Fruit fly (Drosophila melanogaster) whole organism, embryonic: ENCODE measurements around the gene Awh.

Experiments
- Abd-B ChIP-seq: fragments of 200-800 bp; sonication (Bioruptor generic); optimal IDR thresholded peaks from 2 replicates; lab custom pipeline; 2018; ENCODE audit warnings: missing biosample characterization, mild to moderate bottlenecking, missing genetic modification characterization, moderate library complexity
- CG10274 ChIP-seq: fragments of 200-800 bp; sonication (Bioruptor generic); optimal IDR thresholded peaks from 3 replicates; lab custom pipeline; 2017; ENCODE audit warnings: missing biosample characterization, mild to moderate bottlenecking, missing genetic modification characterization
- CG1233 ChIP-seq: fragments of 200-800 bp; sonication (Bioruptor generic); optimal IDR thresholded peaks from 4 replicates; lab custom pipeline; 2018; ENCODE audit warnings: missing biosample characterization, mild to moderate bottlenecking, missing genetic modification characterization
- CG13287 ChIP-seq: fragments of 200-800 bp; sonication (Bioruptor generic); IDR thresholded peaks from 2 replicates; pipeline ENCODE4 v1.3.6; 2022; ENCODE audit warnings: missing biosample characterization, missing genetic modification characterization; ENCODE audit not compliant: partially characterized antibody
- CG30403 ChIP-seq: fragments of 200-800 bp; sonication (Bioruptor generic); optimal IDR thresholded peaks from 3 replicates; lab custom pipeline; 2016; ENCODE audit warnings: missing biosample characterization, missing genetic modification characterization
- CoRest ChIP-seq: fragments of 200-800 bp; sonication (Bioruptor generic); optimal IDR thresholded peaks from 3 replicates; lab custom pipeline; 2018; ENCODE audit warnings: missing biosample characterization, mild to moderate bottlenecking, missing genetic modification characterization, moderate library complexity
- Dip3 ChIP-seq: fragments of 200-800 bp; sonication (Bioruptor generic); optimal IDR thresholded peaks from 3 replicates; lab custom pipeline; 2016; ENCODE audit warnings: missing biosample characterization, missing genetic modification characterization
- Hr78 ChIP-seq, 2 experiments: fragments of 200-800 bp in 1 of 2; fragments of >200 bp in 1 of 2; sonication (Bioruptor generic) in 1 of 2; optimal IDR thresholded peaks; 2 replicates each; lab custom pipeline; 2017 to 2019; ENCODE audit warnings: missing biosample characterization in 2 of 2, missing genetic modification characterization in 2 of 2, mild to moderate bottlenecking in 1 of 2, moderate library complexity in 1 of 2
- MTF-1 ChIP-seq: fragments of 200-800 bp; sonication (Bioruptor generic); optimal IDR thresholded peaks from 2 replicates; lab custom pipeline; 2018; ENCODE audit warnings: missing biosample characterization, mild to moderate bottlenecking, missing genetic modification characterization, borderline replicate concordance
- Rx ChIP-seq: fragments of 200-800 bp; sonication (Bioruptor generic); IDR thresholded peaks from 2 replicates; pipeline ENCODE4 v1.3.6; 2022; ENCODE audit warnings: missing biosample characterization, missing genetic modification characterization
- Sox102F ChIP-seq: fragments of 200-800 bp; sonication (Bioruptor generic); optimal IDR thresholded peaks from 2 replicates; lab custom pipeline; 2018; ENCODE audit warnings: missing biosample characterization, mild to moderate bottlenecking, missing genetic modification characterization, moderate library complexity
- Stat92E ChIP-seq, 3 experiments: fragments of >200 bp in 2 of 3; fragments of 200-800 bp in 1 of 3; sonication (Bioruptor generic) in 1 of 3; optimal IDR thresholded peaks; 2 replicates each; lab custom pipeline; 2017 to 2019; ENCODE audit warnings: missing biosample characterization in 3 of 3, missing genetic modification characterization in 3 of 3, mild to moderate bottlenecking in 1 of 3, moderate library complexity in 1 of 3
- oc ChIP-seq: fragments of 200-800 bp; sonication (Bioruptor generic); optimal IDR thresholded peaks from 2 replicates; lab custom pipeline; 2018; ENCODE audit warnings: missing biosample characterization, mild to moderate bottlenecking, missing genetic modification characterization, moderate library complexity

DNA sequence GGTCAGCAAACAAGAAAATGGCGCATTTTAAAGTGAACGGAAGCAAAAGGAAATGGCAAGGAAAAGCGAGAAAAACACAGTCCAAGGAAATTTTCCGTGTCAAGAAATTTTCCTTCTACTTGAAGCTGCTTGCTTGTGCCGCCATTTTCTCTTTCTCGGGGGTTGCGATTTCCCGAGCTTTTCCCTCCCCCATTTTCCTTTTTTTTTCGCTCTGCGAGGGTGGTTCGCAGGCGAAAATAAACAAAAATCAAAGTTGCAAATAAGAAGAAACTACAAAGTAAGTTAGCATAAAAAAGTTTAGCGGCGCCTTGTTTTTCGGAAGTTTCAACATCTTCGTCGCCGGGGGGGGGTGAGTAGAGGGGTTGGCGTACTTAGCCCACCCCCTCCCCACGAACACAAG, 41.4 kb downstream of the Awh start:
- TF ChIP-seq Hr78 (GFP tag; optimal IDR thresholded peaks at IDR 0.05; lab: Kevin White, UChicago) (no peak), CG1233 (no peak), CG10274 (GFP tag; lab: Kevin White, UChicago) (no peak), Sox102F (GFP tag; lab: Kevin White, UChicago) (no peak), MTF-1 (GFP tag; lab: Kevin White, UChicago) (no peak), Dip3 (GFP tag; lab: Kevin White, UChicago) (no peak), CoRest (tag; lab: Kevin White, UChicago) (no peak), Stat92E (GFP tag; optimal IDR thresholded peaks at IDR 0.05; lab: Kevin White, UChicago) (no peak), CG30403 (GFP tag; lab: Kevin White, UChicago) (no peak), CG13287 (GFP tag; lab: Robert Waterston, UW) (no peak), Abd-B (GFP tag; lab: Kevin White, UChicago) (no peak), Rx (GFP tag; lab: Robert Waterston, UW) (no peak), oc (no peak)
